Fruit fly (Drosophila melanogaster): ENCODE data around the gene CG14313.

The CG14313 gene

dm6 chr3R:18232187-18232586, 40.4 kb upstream of the CG14313 start (continued):
- TF ChIP-seq Dek (tag; optimal IDR thresholded peaks at IDR 0.05): no peak
- TF ChIP-seq CG18011 (GFP tag; optimal IDR thresholded peaks at IDR 0.05): no peak
- no peak for TF ChIP-seq nom (GFP tag; optimal IDR thresholded peaks at IDR 0.05)
- no peak for TF ChIP-seq CG6272 (GFP tag; IDR thresholded peaks at IDR 0.05)
- TF ChIP-seq CG2678 (tag; optimal IDR thresholded peaks at IDR 0.05): no peak
- TF ChIP-seq Dp (GFP tag; optimal IDR thresholded peaks at IDR 0.05): no peak
- TF ChIP-seq CG31441 (GFP tag; IDR thresholded peaks at IDR 0.05): no peak
- TF ChIP-seq bsh (GFP tag; optimal IDR thresholded peaks at IDR 0.05): no peak
- no peak for TF ChIP-seq CG12299 (tag; optimal IDR thresholded peaks at IDR 0.05)
- TF ChIP-seq CG15011 (GFP tag; optimal IDR thresholded peaks at IDR 0.05): no peak
- peak; percentile 16 for TF ChIP-seq sens (GFP tag)
- no peak for TF ChIP-seq lilli (GFP tag; optimal IDR thresholded peaks at IDR 0.05)
- no peak for TF ChIP-seq CG18476 (GFP tag; optimal IDR thresholded peaks at IDR 0.05)
- TF ChIP-seq CG17328 (GFP tag; IDR thresholded peaks at IDR 0.05): no peak
- TF ChIP-seq kni (GFP tag; optimal IDR thresholded peaks at IDR 0.05): no peak
- no peak for TF ChIP-seq CG9876 (GFP tag; optimal IDR thresholded peaks at IDR 0.05)
- TF ChIP-seq Stat92E (GFP tag; optimal IDR thresholded peaks at IDR 0.05): no peak

dm6 chr3R:18230229-18230628, 38.5 kb upstream of the CG14313 start:
- TF ChIP-seq CG13287 (GFP tag; IDR thresholded peaks at IDR 0.05; ENCODE audit: partially characterized antibody) (peak; percentile 43; the same call in 1 of the 2 replicates), CG11093 (GFP tag; IDR thresholded peaks at IDR 0.05) (no peak), gce (GFP tag; IDR thresholded peaks at IDR 0.05) (no peak), Six4 (GFP tag; optimal IDR thresholded peaks at IDR 0.05) (no peak), kah (GFP tag; optimal IDR thresholded peaks at IDR 0.05) (no peak), CG9932 (GFP tag; IDR thresholded peaks at IDR 0.05) (no peak), CG7745 (tag; optimal IDR thresholded peaks at IDR 0.05) (no peak), Dref (GFP tag; IDR thresholded peaks at IDR 0.05) (peak; percentile 46; the same call in 1 of the 2 replicates), sr (GFP tag; IDR thresholded peaks at IDR 0.05) (no peak), CG8765 (GFP tag; IDR thresholded peaks at IDR 0.05) (no peak), CG6791 (GFP tag; IDR thresholded peaks at IDR 0.05; ENCODE audit: partially characterized antibody) (0 out of 3 replicates have a peak, but pooled peaks have one; percentile 27), CG33213 (GFP tag; optimal IDR thresholded peaks at IDR 0.05) (no peak), BEAF-32 (GFP tag; optimal IDR thresholded peaks at IDR 0.05) (peak; percentile 41), ssp (GFP tag; IDR thresholded peaks at IDR 0.05) (peak; percentile 84), Myb (GFP tag; optimal IDR thresholded peaks at IDR 0.05) (peak; percentile 80), CG1603 (tag; optimal IDR thresholded peaks at IDR 0.05) (peak; percentile 26), pzg (GFP tag; optimal IDR thresholded peaks at IDR 0.05) (peak; percentile 37), CG8478 (optimal IDR thresholded peaks at IDR 0.05) (no peak), Med (GFP tag) (peak; percentile 50), HLH4C (GFP tag; IDR thresholded peaks at IDR 0.05; ENCODE audit: partially characterized antibody) (0 out of 3 replicates have a peak, but pooled peaks have one; percentile 25), Sry-δ (GFP tag; optimal IDR thresholded peaks at IDR 0.05) (peak; percentile 32), CG8388 (GFP tag; optimal IDR thresholded peaks at IDR 0.05) (no peak), CG15514 (GFP tag; optimal IDR thresholded peaks at IDR 0.05) (peak; percentile 47), CG4328 (GFP tag; optimal IDR thresholded peaks at IDR 0.05) (no peak), sens (GFP tag) (peak; percentile 45), trem (tag; optimal IDR thresholded peaks at IDR 0.05) (peak; percentile 13), Sry-β (GFP tag; optimal IDR thresholded peaks at IDR 0.05) (no peak), CG16779 (GFP tag; IDR thresholded peaks at IDR 0.05) (no peak), E2f2 (GFP tag; IDR thresholded peaks at IDR 0.05) (peak; percentile 51; the same call in 1 of the 2 replicates), C15 (GFP tag; IDR thresholded peaks at IDR 0.05) (no peak), CG7357 (GFP tag; IDR thresholded peaks at IDR 0.05) (peak; percentile 79), CG7372 (GFP tag; IDR thresholded peaks at IDR 0.05) (no peak), CG17802 (tag; optimal IDR thresholded peaks at IDR 0.05) (peak; percentile 86), Deaf1 (tag; optimal IDR thresholded peaks at IDR 0.05) (no peak)
